Fruit fly (Drosophila melanogaster) whole organism, embryonic: ENCODE data around the gene CG5021.

Experiments used
- B-H2 ChIP-seq: fragments of 200-800 bp; sonication (Bioruptor generic); optimal IDR thresholded peaks from 2 replicates; lab custom pipeline; 2018; ENCODE audit warnings: missing biosample characterization, mild to moderate bottlenecking, missing genetic modification characterization
- BtbVII ChIP-seq: fragments of 200-800 bp; sonication (Bioruptor generic); optimal IDR thresholded peaks from 3 replicates; lab custom pipeline; 2017; ENCODE audit warnings: missing biosample characterization, mild to moderate bottlenecking, missing genetic modification characterization
- CG10431 ChIP-seq: fragments of 200-800 bp; sonication (Bioruptor generic); optimal IDR thresholded peaks from 3 replicates; lab custom pipeline; 2018; ENCODE audit warnings: missing biosample characterization, mild to moderate bottlenecking, missing genetic modification characterization
- CG11695 ChIP-seq: fragments of 200-800 bp; sonication (Bioruptor generic); IDR thresholded peaks from 3 replicates; pipeline ENCODE4 v1.3.6; 2022; ENCODE audit warnings: missing biosample characterization, missing genetic modification characterization
- CG11696 ChIP-seq: fragments of 200-800 bp; sonication (Bioruptor generic); IDR thresholded peaks from 2 replicates; pipeline ENCODE4 v1.3.6; 2022; ENCODE audit warnings: missing biosample characterization, missing genetic modification characterization
- CG12391 ChIP-seq: fragments of 200-800 bp; sonication (Bioruptor generic); optimal IDR thresholded peaks from 3 replicates; lab custom pipeline; 2018; ENCODE audit warnings: missing biosample characterization, mild to moderate bottlenecking, missing genetic modification characterization, moderate library complexity
- CG14667 ChIP-seq: fragments of 200-800 bp; sonication (Bioruptor generic); IDR thresholded peaks from 2 replicates; pipeline ENCODE4 v1.3.6; 2022; ENCODE audit warnings: missing biosample characterization, missing genetic modification characterization
- CG14710 ChIP-seq: fragments of 200-800 bp; sonication (Bioruptor generic); optimal IDR thresholded peaks from 3 replicates; lab custom pipeline; 2019; ENCODE audit warnings: missing biosample characterization, mild to moderate bottlenecking, missing genetic modification characterization, moderate library complexity
- CG15269 ChIP-seq: fragments of 200-800 bp; sonication (Bioruptor generic); optimal IDR thresholded peaks from 2 replicates; lab custom pipeline; 2018; ENCODE audit warnings: missing biosample characterization, mild to moderate bottlenecking, missing genetic modification characterization, moderate library complexity
- CG17359 ChIP-seq: fragments of 200-800 bp; sonication (Bioruptor generic); optimal IDR thresholded peaks from 3 replicates; lab custom pipeline; 2018; ENCODE audit warnings: missing biosample characterization, mild to moderate bottlenecking, missing genetic modification characterization, moderate library complexity
- CG30403 ChIP-seq: fragments of 200-800 bp; sonication (Bioruptor generic); optimal IDR thresholded peaks from 3 replicates; lab custom pipeline; 2016; ENCODE audit warnings: missing biosample characterization, missing genetic modification characterization
- CG32532 ChIP-seq: fragments of 200-800 bp; sonication (Bioruptor generic); IDR thresholded peaks from 2 replicates; pipeline ENCODE4 v1.3.6; 2022; ENCODE audit warnings: missing biosample characterization, missing genetic modification characterization
- CG34224 ChIP-seq: fragments of 200-800 bp; sonication (Bioruptor generic); IDR thresholded peaks from 3 replicates; pipeline ENCODE4 v1.3.6; 2022; ENCODE audit warnings: missing biosample characterization, missing genetic modification characterization; ENCODE audit not compliant: partially characterized antibody
- CG4854 ChIP-seq: fragments of 200-800 bp; sonication (Bioruptor generic); optimal IDR thresholded peaks from 2 replicates; lab custom pipeline; 2016; ENCODE audit warnings: missing biosample characterization, missing genetic modification characterization, inconsistent platforms
- CG5245 ChIP-seq: fragments of 200-800 bp; sonication (Bioruptor generic); optimal IDR thresholded peaks from 3 replicates; lab custom pipeline; 2016; ENCODE audit warnings: missing biosample characterization, missing genetic modification characterization
- CG7963 ChIP-seq: fragments of 200-800 bp; sonication (Bioruptor generic); IDR thresholded peaks from 3 replicates; pipeline ENCODE4 v1.3.6; 2022; ENCODE audit warnings: missing biosample characterization, missing genetic modification characterization; ENCODE audit not compliant: partially characterized antibody
- Dad ChIP-seq: fragments of 200-800 bp; sonication (Bioruptor generic); optimal IDR thresholded peaks from 3 replicates; lab custom pipeline; 2016; ENCODE audit warnings: missing biosample characterization, missing genetic modification characterization
- Doc3 ChIP-seq: fragments of 200-800 bp; sonication (Bioruptor generic); IDR thresholded peaks from 3 replicates; pipeline ENCODE4 v1.3.6; 2022; ENCODE audit warnings: missing biosample characterization, missing genetic modification characterization; ENCODE audit not compliant: partially characterized antibody
- Eip74EF ChIP-seq, 2 experiments: fragments of 200-800 bp in 1 of 2; fragments of >200 bp in 1 of 2; sonication (Bioruptor generic) in 1 of 2; optimal IDR thresholded peaks; 2 replicates each; lab custom pipeline; 2017 to 2019; ENCODE audit warnings: missing biosample characterization in 2 of 2, missing genetic modification characterization in 2 of 2, mild to moderate bottlenecking in 1 of 2, moderate library complexity in 1 of 2
- Elba2 ChIP-seq: fragments of 200-800 bp; sonication (Bioruptor generic); optimal IDR thresholded peaks from 3 replicates; lab custom pipeline; 2016; ENCODE audit warnings: missing biosample characterization, missing genetic modification characterization
- Ets97D ChIP-seq: fragments of 200-800 bp; sonication (Bioruptor generic); optimal IDR thresholded peaks from 3 replicates; lab custom pipeline; 2016; ENCODE audit warnings: missing biosample characterization, missing genetic modification characterization
- H2.0 ChIP-seq: fragments of 200-800 bp; sonication (Bioruptor generic); IDR thresholded peaks from 2 replicates; pipeline ENCODE4 v1.3.6; 2022; ENCODE audit warnings: missing biosample characterization, missing genetic modification characterization
- Hmx ChIP-seq: fragments of 200-800 bp; sonication (Bioruptor generic); optimal IDR thresholded peaks from 2 replicates; lab custom pipeline; 2016; ENCODE audit warnings: missing biosample characterization, missing genetic modification characterization
- Jarid2 ChIP-seq: fragments of 200-800 bp; sonication (Bioruptor generic); optimal IDR thresholded peaks from 3 replicates; lab custom pipeline; 2017; ENCODE audit warnings: mild to moderate bottlenecking, missing biosample characterization, missing genetic modification reagents, missing genetic modification characterization
- MTF-1 ChIP-seq: fragments of 200-800 bp; sonication (Bioruptor generic); optimal IDR thresholded peaks from 2 replicates; lab custom pipeline; 2018; ENCODE audit warnings: missing biosample characterization, mild to moderate bottlenecking, missing genetic modification characterization, borderline replicate concordance
- Mad ChIP-seq: fragments of 200-800 bp; sonication (Bioruptor generic); optimal IDR thresholded peaks from 2 replicates; lab custom pipeline; 2016; ENCODE audit warnings: missing biosample characterization, missing genetic modification characterization
- Mrtf ChIP-seq: fragments of 200-800 bp; sonication (Bioruptor generic); IDR thresholded peaks from 3 replicates; pipeline ENCODE4 v1.3.6; 2022; ENCODE audit warnings: missing biosample characterization, missing genetic modification characterization
- Ravus ChIP-seq: fragments of 200-800 bp; sonication (Bioruptor generic); IDR thresholded peaks from 2 replicates; pipeline ENCODE4 v1.3.6; 2022; ENCODE audit warnings: missing biosample characterization, missing genetic modification characterization
- Tbp ChIP-seq: fragments of >200 bp; optimal IDR thresholded peaks from 2 replicates; lab custom pipeline; 2018; ENCODE audit warnings: missing biosample characterization, missing genetic modification characterization
- Trl ChIP-seq, 3 experiments: fragments of >200 bp in 2 of 3; fragments of 200-800 bp in 1 of 3; sonication (Bioruptor generic) in 1 of 3; optimal IDR thresholded peaks; 2 replicates in 1 of 3; 3 replicates in 2 of 3; lab custom pipeline; 2016 to 2017; ENCODE audit warnings: missing biosample characterization in 1 of 3, missing genetic modification characterization in 1 of 3
- amos ChIP-seq: fragments of 200-800 bp; sonication (Bioruptor generic); IDR thresholded peaks from 2 replicates; pipeline ENCODE4 v1.3.6; 2022; ENCODE audit warnings: missing biosample characterization, missing genetic modification characterization; ENCODE audit not compliant: partially characterized antibody
- cato ChIP-seq: fragments of 200-800 bp; sonication (Bioruptor generic); optimal IDR thresholded peaks from 2 replicates; lab custom pipeline; 2016; ENCODE audit warnings: missing biosample characterization, missing genetic modification characterization, borderline replicate concordance
- fd96Cb ChIP-seq: fragments of 200-800 bp; sonication (Bioruptor generic); optimal IDR thresholded peaks from 2 replicates; lab custom pipeline; 2018; ENCODE audit warnings: missing biosample characterization, mild to moderate bottlenecking, missing genetic modification characterization, moderate library complexity
- fu2 ChIP-seq: fragments of 200-800 bp; sonication (Bioruptor generic); optimal IDR thresholded peaks from 2 replicates; lab custom pipeline; 2016; ENCODE audit warnings: missing biosample characterization, missing genetic modification characterization
- gcm ChIP-seq: fragments of 200-800 bp; sonication (Bioruptor generic); optimal IDR thresholded peaks from 2 replicates; lab custom pipeline; 2019; ENCODE audit warnings: missing biosample characterization, mild to moderate bottlenecking, missing genetic modification characterization, moderate library complexity
- gt ChIP-seq: fragments of 200-800 bp; sonication (Bioruptor generic); IDR thresholded peaks from 2 replicates; pipeline ENCODE4 v1.3.6; 2022; ENCODE audit warnings: missing biosample characterization, missing genetic modification characterization
- h ChIP-seq: fragments of >200 bp; optimal IDR thresholded peaks from 2 replicates; lab custom pipeline; 2017
- hbn ChIP-seq: fragments of 200-800 bp; sonication (Bioruptor generic); IDR thresholded peaks from 2 replicates; pipeline ENCODE4 v1.3.6; 2022; ENCODE audit warnings: missing biosample characterization, missing genetic modification characterization; ENCODE audit not compliant: partially characterized antibody
- her ChIP-seq: fragments of 200-800 bp; sonication (Bioruptor generic); optimal IDR thresholded peaks from 2 replicates; lab custom pipeline; 2016; ENCODE audit warnings: missing biosample characterization, missing genetic modification characterization
- hth ChIP-seq: fragments of >200 bp; optimal IDR thresholded peaks from 2 replicates; lab custom pipeline; 2017; ENCODE audit warnings: inconsistent platforms
- kay ChIP-seq: fragments of 200-800 bp; sonication (Bioruptor generic); optimal IDR thresholded peaks from 2 replicates; lab custom pipeline; 2016; ENCODE audit warnings: missing biosample characterization, missing genetic modification characterization
- lab ChIP-seq: fragments of 200-800 bp; sonication (Bioruptor generic); optimal IDR thresholded peaks from 3 replicates; lab custom pipeline; 2017; ENCODE audit warnings: missing biosample characterization, missing genetic modification characterization, mild to moderate bottlenecking, moderate library complexity, missing genetic modification reagents
- mirr ChIP-seq: fragments of 200-800 bp; sonication (Bioruptor generic); optimal IDR thresholded peaks from 3 replicates; lab custom pipeline; 2018; ENCODE audit warnings: missing biosample characterization, mild to moderate bottlenecking, missing genetic modification characterization
- mld ChIP-seq: fragments of 200-800 bp; sonication (Bioruptor generic); IDR thresholded peaks from 3 replicates; pipeline ENCODE4 v1.3.6; 2022; ENCODE audit warnings: missing biosample characterization, missing genetic modification characterization; ENCODE audit not compliant: partially characterized antibody
- pfk ChIP-seq: fragments of 200-800 bp; sonication (Bioruptor generic); optimal IDR thresholded peaks from 2 replicates; lab custom pipeline; 2018; ENCODE audit warnings: missing biosample characterization, mild to moderate bottlenecking, missing genetic modification characterization, moderate library complexity
- pzg ChIP-seq: fragments of 200-800 bp; sonication (Bioruptor generic); optimal IDR thresholded peaks from 3 replicates; lab custom pipeline; 2018; ENCODE audit warnings: missing biosample characterization, mild to moderate bottlenecking, missing genetic modification characterization, moderate library complexity
- sna ChIP-seq: fragments of 200-800 bp; sonication (Bioruptor generic); IDR thresholded peaks from 2 replicates; pipeline ENCODE4 v1.3.6; 2022; ENCODE audit warnings: missing biosample characterization, missing genetic modification characterization; ENCODE audit not compliant: partially characterized antibody
- tll ChIP-seq, 2 experiments: fragments of 200-800 bp in 1 of 2; fragments of >200 bp in 1 of 2; sonication (Bioruptor generic) in 1 of 2; optimal IDR thresholded peaks; 2 replicates each; lab custom pipeline; 2017 to 2019; ENCODE audit warnings: missing biosample characterization in 2 of 2, missing genetic modification characterization in 2 of 2, mild to moderate bottlenecking in 1 of 2, moderate library complexity in 1 of 2
- ttk ChIP-seq: fragments of 200-800 bp; sonication (Bioruptor generic); IDR thresholded peaks from 2 replicates; pipeline ENCODE4 v2.1.2; 2022; ENCODE audit warnings: missing biosample characterization, missing genetic modification characterization
- zfh1 ChIP-seq: fragments of 200-800 bp; sonication (Bioruptor generic); IDR thresholded peaks from 3 replicates; pipeline ENCODE4 v1.3.6; 2022; ENCODE audit warnings: missing biosample characterization, missing genetic modification characterization

Gene CG5021

dm6 chr3L:8920710-8921109 lies 45.9 kb upstream of the CG5021 start (continued):
- TF ChIP-seq Eip74EF (GFP tag; optimal IDR thresholded peaks at IDR 0.05; lab: Kevin White, UChicago) (peak in 1 of 2 experiments; percentile 50), pzg (GFP tag; lab: Kevin White, UChicago) (no peak), Trl (optimal IDR thresholded peaks at IDR 0.05; lab: Kevin White, UChicago) (no peak), Trl (GFP tag; optimal IDR thresholded peaks at IDR 0.05; lab: Kevin White, UChicago) (peak; percentile 54), her (GFP tag; lab: Kevin White, UChicago) (peak; percentile 33), CG34224 (GFP tag; lab: Robert Waterston, UW) (no peak), CG14667 (peak; percentile 54), MTF-1 (GFP tag; lab: Kevin White, UChicago) (peak; percentile 4), h (no peak), sna (no peak), fd96Cb (tag; lab: Kevin White, UChicago) (peak; percentile 60), hth (lab: Kevin White, UChicago) (no peak), cato (GFP tag; lab: Kevin White, UChicago) (peak; percentile 32), lab (peak; percentile 80), B-H2 (GFP tag; lab: Kevin White, UChicago) (no peak), hbn (no peak), gt (GFP tag; lab: Robert Waterston, UW) (no peak), mld (GFP tag; lab: Robert Waterston, UW) (no peak), CG10431 (GFP tag; lab: Kevin White, UChicago) (no peak), Jarid2 (GFP tag; lab: Kevin White, UChicago) (no peak), gcm (GFP tag; lab: Kevin White, UChicago) (peak; percentile 50), tll (GFP tag; optimal IDR thresholded peaks at IDR 0.05; lab: Kevin White, UChicago) (no peak), Mrtf (GFP tag; lab: Robert Waterston, UW) (0 out of 3 replicates have a peak, but pooled peaks have one; percentile 42), H2.0 (GFP tag; lab: Robert Waterston, UW) (peak; percentile 44), pfk (no peak), Ravus (GFP tag; lab: Robert Waterston, UW) (peak; percentile 51; the same call in 1 of the 2 replicates), fu2 (GFP tag; lab: Kevin White, UChicago) (peak; percentile 7), CG5245 (GFP tag; lab: Kevin White, UChicago) (peak; percentile 36), BtbVII (GFP tag; lab: Kevin White, UChicago) (peak; percentile 50), CG12391 (tag; lab: Kevin White, UChicago) (peak; percentile 68), Elba2 (GFP tag; lab: Kevin White, UChicago) (no peak), CG11696 (GFP tag; lab: Robert Waterston, UW) (no peak), CG14710 (tag; lab: Kevin White, UChicago) (peak; percentile 27), Mad (GFP tag; lab: Kevin White, UChicago) (peak; percentile 27), CG17359 (tag; lab: Kevin White, UChicago) (peak; percentile 87), amos (GFP tag; lab: Robert Waterston, UW) (no peak), CG11695 (GFP tag; lab: Robert Waterston, UW) (peak; percentile 47; the same call in 2 of the 3 replicates), CG30403 (GFP tag; lab: Kevin White, UChicago) (peak; percentile 67), Doc3 (GFP tag; lab: Robert Waterston, UW) (no peak), mirr (no peak), Hmx (GFP tag; lab: Kevin White, UChicago) (no peak), zfh1 (peak; percentile 73; the same call in 2 of the 3 replicates), Tbp (no peak), kay (GFP tag; lab: Kevin White, UChicago) (no peak), CG4854 (peak; percentile 36), Ets97D (GFP tag; lab: Kevin White, UChicago) (no peak), ttk (GFP tag; lab: Robert Waterston, UW) (peak; percentile 74), Dad (GFP tag; lab: Kevin White, UChicago) (peak; percentile 46), CG7963 (GFP tag; lab: Robert Waterston, UW) (no peak), CG15269 (peak; percentile 78), CG32532 (GFP tag; lab: Robert Waterston, UW) (no peak; the same call in 1 of the 2 replicates)
